Fruit fly (Drosophila melanogaster) whole organism, embryonic: ENCODE data around the gene CG7550.

ENCODE experiments used
- ATbp ChIP-seq: fragments of 200-800 bp; sonication (Bioruptor generic); optimal IDR thresholded peaks from 2 replicates; lab custom pipeline; 2017; ENCODE audit warnings: missing biosample characterization, mild to moderate bottlenecking, missing genetic modification characterization, missing genetic modification reagents
- Bgb ChIP-seq: fragments of 200-800 bp; sonication (Bioruptor generic); IDR thresholded peaks from 2 replicates; pipeline ENCODE4 v1.3.6; 2022; ENCODE audit warnings: missing biosample characterization, missing genetic modification characterization; ENCODE audit not compliant: partially characterized antibody
- CG10543 ChIP-seq: fragments of 200-800 bp; sonication (Bioruptor generic); optimal IDR thresholded peaks from 3 replicates; lab custom pipeline; 2017; ENCODE audit warnings: missing biosample characterization, mild to moderate bottlenecking, missing genetic modification characterization, moderate library complexity
- CG1602 ChIP-seq: fragments of 200-800 bp; sonication (Bioruptor generic); optimal IDR thresholded peaks from 3 replicates; lab custom pipeline; 2016; ENCODE audit warnings: missing biosample characterization, missing genetic modification characterization
- CG1647 ChIP-seq: fragments of 200-800 bp; sonication (Bioruptor generic); optimal IDR thresholded peaks from 3 replicates; lab custom pipeline; 2016; ENCODE audit warnings: missing biosample characterization, missing genetic modification characterization
- CG16813 ChIP-seq: fragments of 200-800 bp; sonication (Bioruptor generic); IDR thresholded peaks from 3 replicates; pipeline ENCODE4 v1.3.6; 2022; ENCODE audit warnings: missing biosample characterization, missing genetic modification characterization; ENCODE audit not compliant: partially characterized antibody
- CG18262 ChIP-seq: fragments of 200-800 bp; optimal IDR thresholded peaks from 3 replicates; lab custom pipeline; 2019; ENCODE audit warnings: missing biosample characterization, mild to moderate bottlenecking, missing genetic modification characterization, moderate library complexity
- CG2116 ChIP-seq: fragments of 200-800 bp; sonication (Bioruptor generic); optimal IDR thresholded peaks from 3 replicates; lab custom pipeline; 2018; ENCODE audit warnings: missing biosample characterization, mild to moderate bottlenecking, missing genetic modification characterization
- CG34224 ChIP-seq: fragments of 200-800 bp; sonication (Bioruptor generic); IDR thresholded peaks from 3 replicates; pipeline ENCODE4 v1.3.6; 2022; ENCODE audit warnings: missing biosample characterization, missing genetic modification characterization; ENCODE audit not compliant: partially characterized antibody
- CG34376 ChIP-seq: fragments of 200-800 bp; sonication (Bioruptor generic); optimal IDR thresholded peaks from 2 replicates; lab custom pipeline; 2018; ENCODE audit warnings: missing biosample characterization, mild to moderate bottlenecking, missing genetic modification characterization
- CG42726 ChIP-seq: fragments of 200-800 bp; sonication (Bioruptor generic); IDR thresholded peaks from 2 replicates; pipeline ENCODE4 v1.3.6; 2022; ENCODE audit warnings: missing biosample characterization, missing genetic modification characterization; ENCODE audit not compliant: partially characterized antibody
- CG4617 ChIP-seq: fragments of 200-800 bp; sonication (Bioruptor generic); optimal IDR thresholded peaks from 3 replicates; lab custom pipeline; 2016; ENCODE audit warnings: missing biosample characterization, missing genetic modification characterization, borderline replicate concordance
- CG7357 ChIP-seq: fragments of 200-800 bp; sonication (Bioruptor generic); IDR thresholded peaks from 3 replicates; pipeline ENCODE4 v1.3.6; 2022; ENCODE audit warnings: missing biosample characterization, missing genetic modification characterization
- CG7963 ChIP-seq: fragments of 200-800 bp; sonication (Bioruptor generic); IDR thresholded peaks from 3 replicates; pipeline ENCODE4 v1.3.6; 2022; ENCODE audit warnings: missing biosample characterization, missing genetic modification characterization; ENCODE audit not compliant: partially characterized antibody
- E2f2 ChIP-seq: fragments of 200-800 bp; sonication (Bioruptor generic); IDR thresholded peaks from 2 replicates; pipeline ENCODE4 v1.3.6; 2022; ENCODE audit warnings: missing biosample characterization, missing genetic modification characterization
- Ets65A ChIP-seq: fragments of 200-800 bp; sonication (Bioruptor generic); peaks from one replicate; lab custom pipeline; 2016; ENCODE audit warnings: missing biosample characterization, missing genetic modification characterization
- Gug ChIP-seq: fragments of 200-800 bp; sonication (Bioruptor generic); IDR thresholded peaks from 4 replicates; pipeline ENCODE4 v1.3.6; 2022; ENCODE audit warnings: missing biosample characterization, missing genetic modification characterization
- HmgZ ChIP-seq: fragments of 200-800 bp; sonication (Bioruptor generic); optimal IDR thresholded peaks from 2 replicates; lab custom pipeline; 2018; ENCODE audit warnings: missing biosample characterization, mild to moderate bottlenecking, missing genetic modification characterization
- MESR4 ChIP-seq: fragments of 200-800 bp; sonication (Bioruptor generic); optimal IDR thresholded peaks from 2 replicates; lab custom pipeline; 2018; ENCODE audit warnings: missing biosample characterization, mild to moderate bottlenecking, missing genetic modification characterization, moderate library complexity
- Med ChIP-seq: fragments of 200-800 bp; sonication (Bioruptor generic); peaks from one replicate; lab custom pipeline; 2016; ENCODE audit warnings: missing biosample characterization, missing genetic modification characterization, mild to moderate bottlenecking, inconsistent platforms, moderate library complexity
- Opbp ChIP-seq: fragments of 200-800 bp; sonication (Bioruptor generic); IDR thresholded peaks from 3 replicates; pipeline ENCODE4 v1.3.6; 2022; ENCODE audit warnings: missing biosample characterization, missing genetic modification characterization; ENCODE audit not compliant: partially characterized antibody
- Pdp1 ChIP-seq, 2 experiments: fragments of 200-800 bp; sonication (Bioruptor generic); optimal IDR thresholded peaks; 3 replicates each; lab custom pipeline; 2016; ENCODE audit warnings: missing biosample characterization in 2 of 2, missing genetic modification characterization in 2 of 2, mild to moderate bottlenecking in 1 of 2, moderate library complexity in 1 of 2
- TFAM ChIP-seq: fragments of 200-800 bp; sonication (Bioruptor generic); optimal IDR thresholded peaks from 2 replicates; lab custom pipeline; 2017; ENCODE audit warnings: missing biosample characterization, missing genetic modification characterization, inconsistent platforms
- cas ChIP-seq: fragments of 200-800 bp; sonication (Bioruptor generic); IDR thresholded peaks from 2 replicates; pipeline ENCODE4 v1.3.6; 2022; ENCODE audit warnings: missing biosample characterization, missing genetic modification characterization
- cato ChIP-seq: fragments of 200-800 bp; sonication (Bioruptor generic); optimal IDR thresholded peaks from 2 replicates; lab custom pipeline; 2016; ENCODE audit warnings: missing biosample characterization, missing genetic modification characterization, borderline replicate concordance
- crol ChIP-seq: fragments of 200-800 bp; sonication (Bioruptor generic); IDR thresholded peaks from 2 replicates; pipeline ENCODE4 v1.3.6; 2022; ENCODE audit warnings: missing biosample characterization, missing genetic modification characterization
- fd96Cb ChIP-seq: fragments of 200-800 bp; sonication (Bioruptor generic); optimal IDR thresholded peaks from 2 replicates; lab custom pipeline; 2018; ENCODE audit warnings: missing biosample characterization, mild to moderate bottlenecking, missing genetic modification characterization, moderate library complexity
- hkb ChIP-seq, 2 experiments: fragments of 200-800 bp in 1 of 2; fragments of >200 bp in 1 of 2; sonication (Bioruptor generic) in 1 of 2; IDR thresholded peaks in 1 of 2; optimal IDR thresholded peaks in 1 of 2; 2 replicates each; pipeline versions ENCODE4 v1.3.6 to Lab custom; 2017 to 2022; ENCODE audit warnings: missing biosample characterization in 1 of 2, missing genetic modification characterization in 1 of 2
- insv ChIP-seq, 2 experiments: fragments of 200-800 bp; sonication (Bioruptor generic); optimal IDR thresholded peaks; 3 replicates each; lab custom pipeline; 2016 to 2018; ENCODE audit warnings: missing biosample characterization in 2 of 2, missing genetic modification characterization in 2 of 2
- kay ChIP-seq: fragments of 200-800 bp; sonication (Bioruptor generic); optimal IDR thresholded peaks from 2 replicates; lab custom pipeline; 2016; ENCODE audit warnings: missing biosample characterization, missing genetic modification characterization
- nerfin-2 ChIP-seq: fragments of 200-800 bp; sonication (Bioruptor generic); IDR thresholded peaks from 2 replicates; pipeline ENCODE4 v1.3.6; 2022; ENCODE audit warnings: missing biosample characterization, missing genetic modification characterization; ENCODE audit not compliant: partially characterized antibody
- nom ChIP-seq: fragments of 200-800 bp; sonication (Bioruptor generic); optimal IDR thresholded peaks from 2 replicates; lab custom pipeline; 2017; ENCODE audit warnings: missing biosample characterization, missing genetic modification characterization, mild to moderate bottlenecking, moderate library complexity, missing genetic modification reagents
- otp ChIP-seq: fragments of 200-800 bp; sonication (Bioruptor generic); IDR thresholded peaks from 3 replicates; pipeline ENCODE4, ENCODE4 v1.3.6; 2022; ENCODE audit warnings: missing biosample characterization, missing genetic modification characterization
- pzg ChIP-seq: fragments of 200-800 bp; sonication (Bioruptor generic); optimal IDR thresholded peaks from 3 replicates; lab custom pipeline; 2018; ENCODE audit warnings: missing biosample characterization, mild to moderate bottlenecking, missing genetic modification characterization, moderate library complexity
- row ChIP-seq: fragments of 200-800 bp; sonication (Bioruptor generic); IDR thresholded peaks from 3 replicates; pipeline ENCODE4 v1.3.6; 2022; ENCODE audit warnings: missing biosample characterization, missing genetic modification characterization
- sens ChIP-seq: fragments of 200-800 bp; sonication (Bioruptor generic); peaks from one replicate; lab custom pipeline; 2016; ENCODE audit warnings: missing biosample characterization, missing genetic modification characterization
- slbo ChIP-seq: fragments of 200-800 bp; sonication (Bioruptor generic); IDR thresholded peaks from 2 replicates; pipeline ENCODE4 v1.3.6; 2022; ENCODE audit warnings: missing biosample characterization, missing genetic modification characterization
- sob ChIP-seq: fragments of 200-800 bp; sonication (Bioruptor generic); IDR thresholded peaks from 2 replicates; pipeline ENCODE4 v1.3.6; 2022; ENCODE audit warnings: missing biosample characterization, missing genetic modification characterization
- stwl ChIP-seq: fragments of 200-800 bp; sonication (Bioruptor generic); optimal IDR thresholded peaks from 3 replicates; lab custom pipeline; 2018; ENCODE audit warnings: missing biosample characterization, mild to moderate bottlenecking, missing genetic modification characterization, moderate library complexity
- sug ChIP-seq: fragments of 200-800 bp; optimal IDR thresholded peaks from 2 replicates; lab custom pipeline; 2019; ENCODE audit warnings: missing biosample characterization, mild to moderate bottlenecking, missing genetic modification characterization, moderate library complexity
- tgo ChIP-seq: fragments of 200-800 bp; sonication (Bioruptor generic); IDR thresholded peaks from 3 replicates; pipeline ENCODE4 v1.3.6; 2022; ENCODE audit warnings: missing biosample characterization, missing genetic modification characterization
- wdn ChIP-seq: fragments of 200-800 bp; sonication (Bioruptor generic); IDR thresholded peaks from 2 replicates; pipeline ENCODE4 v1.3.6; 2022; ENCODE audit warnings: missing biosample characterization, missing genetic modification characterization

The CG7550 gene

DNA sequence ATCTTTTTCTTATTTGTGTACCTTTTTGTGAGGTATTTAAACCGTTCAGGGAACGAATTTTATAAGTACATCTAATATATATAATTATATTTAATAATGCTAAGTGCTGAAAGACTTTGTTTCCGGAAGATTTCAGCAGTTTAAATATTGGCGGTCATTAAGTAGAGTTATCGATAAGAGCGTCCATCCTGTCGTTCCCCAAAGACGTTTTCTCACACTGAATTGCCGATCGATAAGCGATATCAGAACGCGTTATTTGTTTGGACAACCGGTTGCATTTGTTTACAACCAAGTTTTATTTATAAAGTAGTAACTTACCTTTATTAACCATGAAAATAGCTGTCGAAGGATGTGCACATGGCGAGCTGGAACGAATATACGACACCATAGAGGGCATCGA, 2.7 kb downstream of the CG7550 start, which contains the start of gene ldbr (continued):
- peak; percentile 93 for TF ChIP-seq E2f2 (GFP tag; lab: Robert Waterston, UW)
- TF ChIP-seq ATbp (GFP tag; lab: Kevin White, UChicago): peak; percentile 5
- peak; percentile 31 for TF ChIP-seq MESR4 (GFP tag; lab: Kevin White, UChicago)
- TF ChIP-seq HmgZ: peak; percentile 41
- peak; percentile 60 for TF ChIP-seq stwl (tag; lab: Kevin White, UChicago)
- TF ChIP-seq Opbp (GFP tag; lab: Robert Waterston, UW): peak; percentile 45; the same call in 2 of the 3 replicates
- no peak for TF ChIP-seq cas
- TF ChIP-seq sob (GFP tag; lab: Robert Waterston, UW): peak; percentile 8; the same call in 1 of the 2 replicates
- peak; percentile 34 for TF ChIP-seq sug (tag; lab: Kevin White, UChicago)
- peak; percentile 56 for TF ChIP-seq CG7963 (GFP tag; lab: Robert Waterston, UW)
- TF ChIP-seq CG42726 (GFP tag; lab: Robert Waterston, UW): no peak
- peak; percentile 54; the same call in 2 of the 3 replicates for TF ChIP-seq CG16813 (GFP tag; lab: Robert Waterston, UW)
- TF ChIP-seq wdn (GFP tag; lab: Robert Waterston, UW): no peak
- TF ChIP-seq CG18262: peak; percentile 15
- no peak for TF ChIP-seq tgo (GFP tag; lab: Robert Waterston, UW)
- peak; percentile 34 for TF ChIP-seq CG34376 (GFP tag; lab: Kevin White, UChicago)
- TF ChIP-seq insv (GFP tag; optimal IDR thresholded peaks at IDR 0.05; lab: Kevin White, UChicago): peak in 1 of 2 experiments; percentile 26
- TF ChIP-seq CG2116 (GFP tag; lab: Kevin White, UChicago): peak; percentile 87
- TF ChIP-seq cato (GFP tag; lab: Kevin White, UChicago): no peak
- peak; percentile 52; the same call in 1 of the 2 replicates for TF ChIP-seq nerfin-2
- peak; percentile 18 for TF ChIP-seq CG4617 (GFP tag; lab: Kevin White, UChicago)
- TF ChIP-seq, all 482 proteins: peak for 72

DNA sequence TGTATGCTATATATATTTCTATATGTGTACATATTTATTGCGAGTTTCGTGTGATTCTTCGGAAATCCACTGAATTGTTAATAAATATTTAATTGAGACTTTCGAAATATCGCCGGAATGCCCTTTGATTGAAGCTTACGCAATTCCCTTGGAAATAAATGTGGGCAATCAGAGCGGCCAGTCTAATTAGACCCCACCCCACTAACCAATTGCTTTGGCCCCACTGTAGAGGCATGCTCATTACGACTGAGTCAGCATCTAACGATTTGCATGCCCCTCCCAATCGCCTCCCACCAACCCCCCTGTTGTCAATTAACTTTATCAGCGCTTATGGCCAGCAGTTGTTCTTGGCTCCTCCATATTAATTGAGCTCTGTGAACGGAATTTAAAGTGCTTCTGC, 7.5 kb downstream of the CG7550 start:
- TF ChIP-seq fd96Cb (tag; lab: Kevin White, UChicago): no peak
- 0 out of 3 replicates have a peak, but pooled peaks have one; percentile 10 for TF ChIP-seq CG7357 (GFP tag; lab: Robert Waterston, UW)
- TF ChIP-seq CG1602 (GFP tag; lab: Kevin White, UChicago): no peak
- no peak for TF ChIP-seq pzg (GFP tag; lab: Kevin White, UChicago)
- TF ChIP-seq Ets65A: peak; percentile 13
- no peak for TF ChIP-seq TFAM (GFP tag; lab: Kevin White, UChicago)
- 0 out of 3 replicates have a peak, but pooled peaks have one; percentile 12 for TF ChIP-seq otp (GFP tag; lab: Robert Waterston, UW)
- TF ChIP-seq Bgb (GFP tag; lab: Robert Waterston, UW): peak; percentile 43
- peak; percentile 74 for TF ChIP-seq Med (GFP tag; lab: Kevin White, UChicago)
- no peak for TF ChIP-seq sob (GFP tag; lab: Robert Waterston, UW)
- TF ChIP-seq crol (GFP tag; lab: Robert Waterston, UW): peak; percentile 27
- TF ChIP-seq slbo: peak; percentile 48; the same call in 1 of the 2 replicates
- peak; percentile 47 for TF ChIP-seq kay (GFP tag; lab: Kevin White, UChicago)
- no peak for TF ChIP-seq nom
- no peak for TF ChIP-seq hkb (optimal IDR thresholded peaks at IDR 0.05; lab: Kevin White, UChicago)
- 0 out of 2 replicates have a peak, but pooled peaks have one; percentile 15 for TF ChIP-seq hkb (GFP tag; IDR thresholded peaks at IDR 0.05; lab: Robert Waterston, UW)
- 0 out of 4 replicates have a peak, but pooled peaks have one; percentile 15 for TF ChIP-seq Gug
- no peak for TF ChIP-seq CG1647 (GFP tag; lab: Kevin White, UChicago)
- peak; percentile 31 for TF ChIP-seq sug (tag; lab: Kevin White, UChicago)
- TF ChIP-seq CG10543: peak; percentile 18
- TF ChIP-seq CG34224: 0 out of 3 replicates have a peak, but pooled peaks have one; percentile 12
- 0 out of 3 replicates have a peak, but pooled peaks have one; percentile 19 for TF ChIP-seq row
- peak in 1 of 2 experiments; percentile 76 for TF ChIP-seq Pdp1 (GFP tag; optimal IDR thresholded peaks at IDR 0.05; lab: Kevin White, UChicago)
- peak; percentile 73 for TF ChIP-seq sens (GFP tag; lab: Kevin White, UChicago)
